Worm (Caenorhabditis elegans) whole organism, midembryonic: ENCODE results near the gene btb-16.

Experiments used
- flt-1 ChIP-seq: fragments of 200-800 bp; sonication (Bioruptor generic); IDR thresholded peaks from 2 replicates; pipeline ENCODE4 v1.3.6; 2022; ENCODE audit warnings: missing genetic modification characterization, missing compliant biosample characterization
- med-1 ChIP-seq: sonication (generic microtip); optimal IDR thresholded peaks from 2 replicates; lab custom pipeline; 2017; ENCODE audit warnings: missing genetic modification characterization, mild to moderate bottlenecking, missing compliant biosample characterization, antibody characterized with exemption, missing genetic modification reagents; ENCODE audit not compliant: insufficient read depth

- no peak for TF ChIP-seq flt-1 (GFP tag; lab: Robert Waterston, UW)
- no peak for TF ChIP-seq med-1 (GFP tag; lab: Kevin White, UChicago)
These were observed 1.5 kb upstream of the btb-16 start, which contains the start of gene btb-17 for ce11 chrII:3295193-3295592.
